Worm (Caenorhabditis elegans) whole organism, midembryonic: Measurements from ENCODE around the gene cdh-10.

Experiments used
- T22C8.4 ChIP-seq: fragments of 200-800 bp; sonication (Bioruptor generic); IDR thresholded peaks from 2 replicates; pipeline ENCODE4 v1.3.6; 2022; ENCODE audit warnings: missing genetic modification characterization, missing compliant biosample characterization
- flt-1 ChIP-seq: fragments of 200-800 bp; sonication (Bioruptor generic); IDR thresholded peaks from 2 replicates; pipeline ENCODE4 v1.3.6; 2022; ENCODE audit warnings: missing genetic modification characterization, missing compliant biosample characterization
- med-1 ChIP-seq: sonication (generic microtip); optimal IDR thresholded peaks from 2 replicates; lab custom pipeline; 2017; ENCODE audit warnings: missing genetic modification characterization, mild to moderate bottlenecking, missing compliant biosample characterization, antibody characterized with exemption, missing genetic modification reagents; ENCODE audit not compliant: insufficient read depth
- ref-1 ChIP-seq: fragments of 200-800 bp; sonication (Bioruptor generic); conservative IDR thresholded peaks from 2 replicates; pipeline ENCODE4 v1.3.6; 2022; ENCODE audit warnings: missing genetic modification reagents, missing genetic modification characterization, missing compliant biosample characterization
- tab-1 ChIP-seq: fragments of 200-800 bp; sonication (Bioruptor generic); IDR thresholded peaks from 2 replicates; pipeline ENCODE4 v1.3.6; 2022; ENCODE audit warnings: missing genetic modification characterization, missing compliant biosample characterization
- ztf-23 ChIP-seq: fragments of 200-800 bp; sonication (Bioruptor generic); IDR thresholded peaks from 2 replicates; pipeline ENCODE4 v1.3.6; 2022; ENCODE audit warnings: missing genetic modification reagents, missing genetic modification characterization, missing compliant biosample characterization

DNA sequence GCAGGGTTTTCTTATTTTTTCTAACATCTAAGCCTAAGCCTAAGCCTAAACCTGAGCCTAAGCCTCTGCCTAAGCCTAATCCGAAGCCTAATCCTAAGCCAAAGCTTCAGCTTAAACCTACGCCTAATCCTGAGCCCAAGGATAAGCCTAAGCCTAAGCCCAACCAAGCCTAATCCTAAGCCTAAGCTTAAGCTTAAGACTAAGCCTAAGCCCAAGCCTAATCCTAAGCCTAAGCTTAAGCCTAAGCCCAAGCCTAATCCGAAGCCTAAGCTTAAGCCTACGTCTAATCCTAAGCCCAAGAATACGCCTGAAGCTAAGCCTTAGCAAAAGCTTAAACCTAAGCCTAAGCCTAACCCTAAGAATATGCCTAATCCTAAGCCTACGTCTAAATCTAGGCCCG, 59.8 kb downstream of the cdh-10 start:
- no peak for TF ChIP-seq flt-1 (GFP tag; lab: Robert Waterston, UW)
- TF ChIP-seq med-1 (GFP tag; lab: Kevin White, UChicago) = no peak
- TF ChIP-seq T22C8.4 (GFP tag; lab: Robert Waterston, UW) = no peak
- TF ChIP-seq ztf-23 (GFP tag; lab: Robert Waterston, UW) = no peak
- no peak for TF ChIP-seq ref-1
- TF ChIP-seq tab-1 (GFP tag; lab: Robert Waterston, UW) = no peak
